Worm (Caenorhabditis elegans): ENCODE data around the gene M88.3.

The M88.3 gene

DNA sequence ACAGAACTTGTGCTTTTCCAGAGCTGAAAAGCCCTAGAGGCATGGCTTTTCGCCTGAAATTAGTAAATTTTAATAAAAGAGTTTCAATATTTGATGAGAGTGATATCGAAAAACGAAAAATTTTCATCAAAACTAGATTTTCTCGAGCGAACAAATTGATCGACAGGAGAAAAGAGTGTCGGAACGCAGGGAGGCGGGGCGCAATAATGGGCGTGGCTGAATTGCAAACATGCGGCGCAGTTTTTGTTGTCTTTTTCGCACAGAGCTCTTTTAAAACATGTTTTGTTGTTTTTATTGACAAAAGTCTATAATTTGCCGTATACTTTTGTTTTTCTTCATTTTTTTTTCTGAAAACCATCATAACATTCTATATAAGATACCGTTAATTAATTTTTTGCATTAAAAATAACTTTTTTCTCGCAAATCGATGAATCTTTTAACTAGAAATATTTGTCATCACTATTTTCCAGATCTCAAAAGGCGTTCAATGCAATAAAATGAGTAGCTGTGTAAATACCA lies 33.6 kb upstream of the M88.3 start, which contains the start of the genes sel-5 and wdr-48 (continued):
- TF ChIP-seq madf-9 (GFP tag; conservative IDR thresholded peaks at IDR 0.05) (no peak), snpc-1.2 (GFP tag; IDR thresholded peaks at IDR 0.05) (no peak), spr-1 (tag; optimal IDR thresholded peaks at IDR 0.05) (no peak), nhr-111 (GFP tag; optimal IDR thresholded peaks at IDR 0.05) (no peak), pha-4 (GFP tag; IDR thresholded peaks at IDR 0.05) (no peak), pha-4 (tag; optimal IDR thresholded peaks at IDR 0.05) (peak; percentile 1), rbr-2 (tag; optimal IDR thresholded peaks at IDR 0.05) (peak; percentile 5), nhr-237 (tag; optimal IDR thresholded peaks at IDR 0.05) (no peak)

- TF ChIP-seq nhr-76 (tag; optimal IDR thresholded peaks at IDR 0.05): peak; percentile 5
- peak; percentile 57 for TF ChIP-seq hlh-11 (tag; optimal IDR thresholded peaks at IDR 0.05)
- TF ChIP-seq dve-1 (tag; optimal IDR thresholded peaks at IDR 0.05; ENCODE audit: insufficient read depth): peak; percentile 78
- TF ChIP-seq gei-8 (GFP tag; optimal IDR thresholded peaks at IDR 0.05): no peak
- TF ChIP-seq nhr-28 (tag; optimal IDR thresholded peaks at IDR 0.05): peak; percentile 24
- TF ChIP-seq F44E2.7 (GFP tag; IDR thresholded peaks at IDR 0.05): no peak
- no peak for TF ChIP-seq cey-2 (tag; optimal IDR thresholded peaks at IDR 0.05; ENCODE audit: borderline replicate concordance, insufficient read depth)
- no peak for TF ChIP-seq lir-3 (tag; optimal IDR thresholded peaks at IDR 0.05)
- no peak for TF ChIP-seq ZK337.2 (GFP tag; IDR thresholded peaks at IDR 0.05)
- peak; percentile 62 for TF ChIP-seq aha-1 (tag)
- TF ChIP-seq set-16 (GFP tag; IDR thresholded peaks at IDR 0.05): no peak
- no peak for TF ChIP-seq F26F4.8 (GFP tag; conservative IDR thresholded peaks at IDR 0.05)
- TF ChIP-seq ama-1 (optimal IDR thresholded peaks at IDR 0.05): no peak
- TF ChIP-seq lin-38 (GFP tag; IDR thresholded peaks at IDR 0.05): peak; percentile 74
- TF ChIP-seq vab-7 (GFP tag; IDR thresholded peaks at IDR 0.05): no peak
- no peak for TF ChIP-seq ceh-32 (tag; optimal IDR thresholded peaks at IDR 0.05; ENCODE audit: poor library complexity)
- peak; percentile 63 for TF ChIP-seq rbr-2 (tag; optimal IDR thresholded peaks at IDR 0.05)
- TF ChIP-seq skn-1 (tag; optimal IDR thresholded peaks at IDR 0.05): no peak
- TF ChIP-seq saeg-2 (GFP tag; IDR thresholded peaks at IDR 0.05): peak; percentile 55; the same call in 1 of the 2 replicates
- no peak for TF ChIP-seq ceh-62 (tag; optimal IDR thresholded peaks at IDR 0.05)
- no peak for TF ChIP-seq ceh-44 (GFP tag; IDR thresholded peaks at IDR 0.05)
- TF ChIP-seq fkh-10 (GFP tag; optimal IDR thresholded peaks at IDR 0.05): peak; percentile 13
- TF ChIP-seq mxl-2 (GFP tag; conservative IDR thresholded peaks at IDR 0.05): no peak
- peak; percentile 60 for TF ChIP-seq dpl-1 (GFP tag; optimal IDR thresholded peaks at IDR 0.05)
- peak; percentile 8 for TF ChIP-seq ztf-7 (tag; optimal IDR thresholded peaks at IDR 0.05)
- no peak for TF ChIP-seq daf-12 (tag; optimal IDR thresholded peaks at IDR 0.05)
- TF ChIP-seq nhr-77 (tag; optimal IDR thresholded peaks at IDR 0.05): peak; percentile 4
- TF ChIP-seq ctbp-1 (GFP tag; IDR thresholded peaks at IDR 0.05): no peak
- TF ChIP-seq F37D6.2 (tag; optimal IDR thresholded peaks at IDR 0.05): peak; percentile 35
- TF ChIP-seq ztf-11 (tag; optimal IDR thresholded peaks at IDR 0.05): no peak
- TF ChIP-seq nhr-10 (tag; optimal IDR thresholded peaks at IDR 0.05): no peak
- TF ChIP-seq T26A8.4 (GFP tag; IDR thresholded peaks at IDR 0.05): peak; percentile 76; the same call in 1 of the 2 replicates
- TF ChIP-seq nhr-41 (GFP tag; IDR thresholded peaks at IDR 0.05): no peak
- no peak for TF ChIP-seq zfp-2 (tag; optimal IDR thresholded peaks at IDR 0.05)
- no peak for TF ChIP-seq tag-97 (GFP tag; IDR thresholded peaks at IDR 0.05)
- no peak for TF ChIP-seq dmd-8 (GFP tag; IDR thresholded peaks at IDR 0.05)
- TF ChIP-seq lin-1 (GFP tag; IDR thresholded peaks at IDR 0.05): 0 out of 2 replicates have a peak, but pooled peaks have one; percentile 48
- no peak for TF ChIP-seq zip-11 (GFP tag; IDR thresholded peaks at IDR 0.05)
- no peak for TF ChIP-seq lin-13 (GFP tag; optimal IDR thresholded peaks at IDR 0.05)
- TF ChIP-seq hlh-30 (tag; optimal IDR thresholded peaks at IDR 0.05; ENCODE audit: insufficient read depth): peak; percentile 58
- TF ChIP-seq mdl-1 (tag; optimal IDR thresholded peaks at IDR 0.05): no peak
- 0 out of 2 replicates have a peak, but pooled peaks have one; percentile 20 for TF ChIP-seq zfp-3 (GFP tag; conservative IDR thresholded peaks at IDR 0.05)
- no peak for TF ChIP-seq madf-5 (GFP tag; IDR thresholded peaks at IDR 0.05)
- no peak for TF ChIP-seq ceh-82 (tag; optimal IDR thresholded peaks at IDR 0.05)
These were observed 23.6 kb upstream of the M88.3 start, which contains the start of gene idhg-1 for ce11 chrIII:4568455-4568854. Gene idhg-1 (plus strand): TSS chrIII:4568797.
